Fruit fly (Drosophila melanogaster) whole organism: Measurements from ENCODE around the gene CG8543.

Source experiments
- CG8478 ChIP-seq: fragments of >200 bp; optimal IDR thresholded peaks from 2 replicates; lab custom pipeline; 2018; ENCODE audit warnings: inconsistent platforms
- Dll ChIP-seq: fragments of >200 bp; optimal IDR thresholded peaks from 2 replicates; lab custom pipeline; 2017
- pan ChIP-seq: fragments of >200 bp; optimal IDR thresholded peaks from 2 replicates; lab custom pipeline; 2017
- usp ChIP-seq: fragments of >200 bp; optimal IDR thresholded peaks from 2 replicates; lab custom pipeline; 2017; ENCODE audit warnings: missing biosample characterization, missing genetic modification characterization, mixed read lengths

The CG8543 gene

dm6 chr3L:7422578-7422977 lies 47.5 kb downstream of the CG8543 start:
- TF ChIP-seq CG8478 (lab: Kevin White, UChicago) (no peak), pan (lab: Kevin White, UChicago) (no peak), Dll (lab: Kevin White, UChicago) (no peak), usp (no peak)
